Worm (Caenorhabditis elegans): Measurements from ENCODE around the gene T22B7.8.

Gene T22B7.8

DNA sequence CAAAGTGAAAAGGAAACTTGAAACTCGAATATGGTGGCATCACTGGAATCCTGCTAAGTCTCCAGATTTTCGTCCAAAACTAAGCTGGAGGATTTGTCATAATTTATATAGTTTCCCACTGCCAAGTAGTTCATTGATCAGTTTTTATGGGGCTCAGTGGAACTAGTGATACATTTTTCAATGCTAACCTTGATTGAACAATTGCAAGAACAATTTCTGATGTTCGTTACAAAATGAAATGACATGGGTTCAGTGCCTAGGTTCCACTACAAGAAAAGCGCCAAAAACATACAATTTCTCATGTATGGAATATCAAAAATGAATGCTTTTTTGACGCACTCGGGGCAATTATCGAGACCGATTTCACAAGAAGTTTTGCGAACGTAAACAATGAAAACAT lies 9.9 kb upstream of the T22B7.8 start:
- TF ChIP-seq nhr-232 (tag; optimal IDR thresholded peaks at IDR 0.05) (no peak), hlh-8 (tag; optimal IDR thresholded peaks at IDR 0.05) (no peak), unc-86 (tag; optimal IDR thresholded peaks at IDR 0.05) (no peak), mec-3 (tag; optimal IDR thresholded peaks at IDR 0.05; ENCODE audit: borderline replicate concordance) (no peak), Y22D7AL.16 (tag; optimal IDR thresholded peaks at IDR 0.05) (no peak), ceh-22 (tag; optimal IDR thresholded peaks at IDR 0.05) (no peak)

DNA sequence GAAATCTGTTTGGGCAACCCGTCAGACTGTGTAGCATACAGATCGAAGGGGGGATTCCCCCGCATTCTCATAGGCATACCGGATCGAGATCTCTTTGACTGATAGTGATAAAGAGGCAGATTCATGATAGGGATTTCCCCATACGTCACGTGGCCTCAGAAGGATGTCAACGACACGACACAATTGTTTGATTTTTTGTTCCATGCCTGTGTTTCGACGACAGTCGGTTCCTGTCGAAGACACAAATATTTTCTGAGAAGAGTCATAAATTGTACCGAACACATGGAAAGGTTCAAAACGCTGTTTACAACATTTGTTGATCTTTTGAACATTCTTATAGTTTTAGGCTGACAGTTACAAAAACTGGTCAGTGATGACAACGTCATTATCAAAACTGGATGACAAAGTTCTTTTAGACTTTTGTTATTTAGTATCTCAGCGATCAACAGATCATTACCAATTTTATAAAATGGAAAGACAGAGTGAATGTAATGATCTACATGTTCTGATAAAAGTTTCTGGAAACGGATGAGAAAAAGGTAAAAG lies 3.2 kb upstream of the T22B7.8 start:
- TF ChIP-seq hlh-30 (tag; optimal IDR thresholded peaks at IDR 0.05; ENCODE audit: insufficient read depth) = no peak
- no peak for TF ChIP-seq ceh-31 (tag; optimal IDR thresholded peaks at IDR 0.05)
- TF ChIP-seq hlh-13 (GFP tag; optimal IDR thresholded peaks at IDR 0.05) = no peak
- TF ChIP-seq ceh-24 (tag; optimal IDR thresholded peaks at IDR 0.05) = no peak
- TF ChIP-seq che-1 (tag; optimal IDR thresholded peaks at IDR 0.05) = no peak
- TF ChIP-seq pros-1 (tag; optimal IDR thresholded peaks at IDR 0.05) = no peak
- no peak for TF ChIP-seq fkh-10 (GFP tag; optimal IDR thresholded peaks at IDR 0.05)
- TF ChIP-seq eyg-1 (tag; optimal IDR thresholded peaks at IDR 0.05) = no peak
- no peak for TF ChIP-seq sox-4 (tag; optimal IDR thresholded peaks at IDR 0.05)
- TF ChIP-seq madf-2 (tag; optimal IDR thresholded peaks at IDR 0.05) = no peak
- no peak for TF ChIP-seq ztf-16 (tag; optimal IDR thresholded peaks at IDR 0.05)
- TF ChIP-seq fax-1 (tag; optimal IDR thresholded peaks at IDR 0.05) = no peak

DNA sequence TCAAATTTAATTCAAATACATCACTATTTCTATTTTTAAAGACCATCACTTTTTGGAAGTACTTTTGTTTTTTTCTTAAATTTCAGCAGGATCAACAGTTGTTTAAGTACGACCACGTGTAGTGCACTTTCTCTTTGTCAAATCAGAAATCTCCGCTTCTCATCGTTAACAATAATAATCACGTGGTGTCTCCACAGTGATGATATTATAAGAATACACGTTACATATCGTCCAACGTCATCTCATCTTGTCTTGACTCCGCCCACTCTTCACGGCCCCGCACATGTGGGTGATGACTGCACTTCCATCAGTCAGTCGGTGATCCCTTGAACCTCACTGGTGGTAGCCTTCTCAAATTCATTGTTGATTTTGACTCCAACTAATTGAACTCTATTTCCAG lies 1.8 kb upstream of the T22B7.8 start, which contains the start of gene argn-1:
TSS of gene argn-1 (plus strand) at position 83 of the 400 bp plus-strand sequence.
- TF ChIP-seq ref-2 (tag; optimal IDR thresholded peaks at IDR 0.05) = no peak
- TF ChIP-seq hlh-30 (tag; optimal IDR thresholded peaks at IDR 0.05; ENCODE audit: insufficient read depth) = peak; percentile 9
- no peak for TF ChIP-seq pros-1 (tag; optimal IDR thresholded peaks at IDR 0.05)

DNA sequence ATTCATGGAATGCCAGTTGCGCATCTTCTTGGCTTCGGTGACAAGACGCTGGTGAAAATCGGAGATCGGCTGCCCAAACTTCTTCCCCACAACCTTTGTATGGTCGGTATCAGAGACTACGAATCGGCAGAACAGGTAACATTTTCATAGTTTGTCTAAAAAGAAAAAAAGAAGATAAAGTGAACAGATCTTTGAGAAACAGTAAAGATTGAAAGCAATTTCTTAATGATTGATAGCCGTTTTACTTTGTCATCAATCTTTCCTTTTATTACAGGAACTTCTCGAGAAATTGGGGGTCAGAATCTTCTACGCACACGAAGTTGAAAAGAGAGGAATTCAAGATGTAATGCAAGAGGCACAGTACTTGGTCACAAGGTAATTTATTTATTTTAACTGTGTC lies 718 bp upstream of the T22B7.8 start:
- TF ChIP-seq Y22D7AL.16 (tag; optimal IDR thresholded peaks at IDR 0.05) = no peak
- no peak for TF ChIP-seq pros-1 (tag; optimal IDR thresholded peaks at IDR 0.05)
- no peak for TF ChIP-seq pha-2 (tag; optimal IDR thresholded peaks at IDR 0.05)
- no peak for TF ChIP-seq rnt-1 (tag; optimal IDR thresholded peaks at IDR 0.05)
- no peak for TF ChIP-seq madf-2 (tag; optimal IDR thresholded peaks at IDR 0.05)
- no peak for TF ChIP-seq ceh-22 (tag; optimal IDR thresholded peaks at IDR 0.05)
- TF ChIP-seq ama-1 (optimal IDR thresholded peaks at IDR 0.05) = no peak
- no peak for TF ChIP-seq ceh-48 (tag; optimal IDR thresholded peaks at IDR 0.05)
- no peak for TF ChIP-seq ceh-18 (tag; optimal IDR thresholded peaks at IDR 0.05)
- no peak for TF ChIP-seq elt-4 (tag; optimal IDR thresholded peaks at IDR 0.05)
- no peak for TF ChIP-seq ceh-9 (tag; optimal IDR thresholded peaks at IDR 0.05)
- no peak for TF ChIP-seq npax-4 (tag; optimal IDR thresholded peaks at IDR 0.05)

DNA sequence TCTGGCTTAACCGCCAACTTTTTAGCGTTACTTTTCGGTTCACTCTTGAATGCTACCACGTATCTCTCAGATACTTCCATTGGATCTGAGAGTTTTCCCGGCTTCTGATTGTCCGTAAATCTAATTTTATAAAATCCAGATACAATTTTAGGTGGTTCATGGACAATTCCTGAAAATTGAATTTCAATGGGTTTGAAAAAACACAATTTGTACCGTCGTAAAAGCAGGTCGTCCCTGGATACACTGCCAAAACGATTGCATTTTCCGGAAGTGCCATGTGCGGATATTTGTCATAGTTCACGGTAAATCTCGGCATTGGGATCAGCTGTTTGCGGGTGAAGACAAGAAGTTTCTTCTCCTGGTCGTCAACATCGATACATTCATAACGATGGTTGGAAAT lies 7.8 kb downstream of the T22B7.8 start:
- TF ChIP-seq npax-4 (tag; optimal IDR thresholded peaks at IDR 0.05) = no peak
- TF ChIP-seq hlh-30 (tag; optimal IDR thresholded peaks at IDR 0.05; ENCODE audit: insufficient read depth) = no peak
- no peak for TF ChIP-seq ttx-3 (tag; optimal IDR thresholded peaks at IDR 0.05)
- TF ChIP-seq ceh-48 (tag; optimal IDR thresholded peaks at IDR 0.05) = no peak
- TF ChIP-seq unc-42 (tag; optimal IDR thresholded peaks at IDR 0.05) = no peak
- no peak for TF ChIP-seq pqm-1 (tag; optimal IDR thresholded peaks at IDR 0.05)

DNA sequence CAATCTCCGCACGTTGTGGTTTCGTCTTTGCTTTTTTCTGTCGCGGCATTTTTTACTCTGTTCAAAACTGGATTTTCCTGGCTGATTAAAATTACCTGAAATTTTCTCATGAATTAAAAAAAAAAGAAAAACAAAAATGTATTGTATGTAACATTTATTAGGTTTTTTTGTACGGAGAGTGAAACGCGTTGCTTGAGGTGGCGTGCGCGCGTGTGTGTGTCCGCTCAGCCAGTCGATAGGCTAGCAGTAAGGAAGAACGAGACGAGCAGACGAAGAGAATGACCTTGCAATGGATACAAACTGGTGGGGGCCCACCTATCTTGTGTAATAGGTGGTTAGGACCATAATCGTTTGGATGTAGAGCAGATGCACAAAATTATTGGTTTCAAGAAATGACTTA lies 9.6 kb downstream of the T22B7.8 start, which contains the start of gene T22B7.4:
TSS of gene T22B7.4 (minus strand) at position 101 of the 400 bp plus-strand sequence.
- no peak for TF ChIP-seq ttx-3 (tag; optimal IDR thresholded peaks at IDR 0.05)
- TF ChIP-seq elt-2 (tag; optimal IDR thresholded peaks at IDR 0.05) = no peak
- peak; percentile 11 for TF ChIP-seq dmd-4 (tag; optimal IDR thresholded peaks at IDR 0.05; ENCODE audit: borderline replicate concordance)
- TF ChIP-seq unc-42 (tag; optimal IDR thresholded peaks at IDR 0.05) = no peak
- no peak for TF ChIP-seq unc-86 (tag; optimal IDR thresholded peaks at IDR 0.05)

All from whole organism, late embryonic.